Fruit fly (Drosophila melanogaster) whole organism, prepupa: ENCODE results near the gene Chc.
A peak's percentile ranks its signal among the peaks of the same experiment; 100 is the strongest.

Experiments
- Blimp-1 ChIP-seq: fragments of 200-800 bp; sonication (Bioruptor generic); optimal IDR thresholded peaks from 3 replicates; lab custom pipeline; 2017; ENCODE audit warnings: missing biosample characterization, missing genetic modification characterization, mild to moderate bottlenecking, moderate library complexity, missing genetic modification reagents
- CG10631 ChIP-seq: fragments of 200-800 bp; sonication (Bioruptor generic); optimal IDR thresholded peaks from 2 replicates; lab custom pipeline; 2016; ENCODE audit warnings: missing biosample characterization, missing genetic modification characterization
- CG10669 ChIP-seq: fragments of 200-800 bp; sonication (Bioruptor generic); optimal IDR thresholded peaks from 3 replicates; lab custom pipeline; 2018; ENCODE audit warnings: missing biosample characterization, mild to moderate bottlenecking, missing genetic modification characterization, moderate library complexity
- CG11762 ChIP-seq: fragments of 200-800 bp; sonication (Bioruptor generic); optimal IDR thresholded peaks from 3 replicates; lab custom pipeline; 2016; ENCODE audit warnings: missing biosample characterization, missing genetic modification characterization; ENCODE audit not compliant: insufficient read depth
- CG15336 ChIP-seq: fragments of 200-800 bp; sonication (Bioruptor generic); IDR thresholded peaks from 2 replicates; pipeline ENCODE4 v1.3.6; 2022; ENCODE audit warnings: missing biosample characterization, missing genetic modification characterization
- CG1621 ChIP-seq: fragments of 200-800 bp; sonication (Bioruptor generic); optimal IDR thresholded peaks from 3 replicates; lab custom pipeline; 2018; ENCODE audit warnings: missing biosample characterization, mild to moderate bottlenecking, missing genetic modification characterization
- CG16779 ChIP-seq: fragments of 200-800 bp; sonication (Bioruptor generic); optimal IDR thresholded peaks from 3 replicates; lab custom pipeline; 2017; ENCODE audit warnings: missing biosample characterization, mild to moderate bottlenecking, missing genetic modification characterization
- CG34406 ChIP-seq: fragments of 200-800 bp; sonication (Bioruptor generic); optimal IDR thresholded peaks from 3 replicates; lab custom pipeline; 2016; ENCODE audit warnings: missing biosample characterization, missing genetic modification characterization
- CG3919 ChIP-seq: fragments of 200-800 bp; sonication (Bioruptor generic); optimal IDR thresholded peaks from 3 replicates; lab custom pipeline; 2016; ENCODE audit warnings: missing biosample characterization, missing genetic modification characterization
- CG4318 ChIP-seq: fragments of 200-800 bp; sonication (Bioruptor generic); optimal IDR thresholded peaks from 3 replicates; lab custom pipeline; 2017; ENCODE audit warnings: missing biosample characterization, mild to moderate bottlenecking, missing genetic modification characterization
- CG6163 ChIP-seq: fragments of 200-800 bp; sonication (Bioruptor generic); IDR thresholded peaks from 3 replicates; pipeline ENCODE4 v1.3.6; 2022; ENCODE audit warnings: missing biosample characterization, missing genetic modification characterization
- CG6276 ChIP-seq: fragments of 200-800 bp; sonication (Bioruptor generic); optimal IDR thresholded peaks from 2 replicates; lab custom pipeline; 2017; ENCODE audit warnings: missing biosample characterization, mild to moderate bottlenecking, missing genetic modification characterization
- CG6792 ChIP-seq: fragments of 200-800 bp; sonication (Bioruptor generic); optimal IDR thresholded peaks from 3 replicates; lab custom pipeline; 2016; ENCODE audit warnings: missing biosample characterization, missing genetic modification characterization
- CG6808 ChIP-seq: fragments of 200-800 bp; sonication (Bioruptor generic); optimal IDR thresholded peaks from 3 replicates; lab custom pipeline; 2017; ENCODE audit warnings: missing biosample characterization, missing genetic modification characterization, mild to moderate bottlenecking, moderate library complexity, missing genetic modification reagents
- CG6854 ChIP-seq: fragments of 200-800 bp; sonication (Bioruptor generic); optimal IDR thresholded peaks from 2 replicates; lab custom pipeline; 2017; ENCODE audit warnings: missing biosample characterization, mild to moderate bottlenecking, missing genetic modification characterization
- CG8319 ChIP-seq: fragments of 200-800 bp; sonication (Bioruptor generic); optimal IDR thresholded peaks from 3 replicates; lab custom pipeline; 2016; ENCODE audit warnings: missing biosample characterization, missing genetic modification characterization
- CG8632 ChIP-seq: fragments of 200-800 bp; sonication (Bioruptor generic); optimal IDR thresholded peaks from 3 replicates; lab custom pipeline; 2016; ENCODE audit warnings: missing biosample characterization, missing genetic modification characterization
- CG9139 ChIP-seq: fragments of 200-800 bp; sonication (Bioruptor generic); optimal IDR thresholded peaks from 3 replicates; lab custom pipeline; 2017; ENCODE audit warnings: missing biosample characterization, mild to moderate bottlenecking, missing genetic modification characterization
- Eip75B ChIP-seq: fragments of 200-800 bp; sonication (Bioruptor generic); optimal IDR thresholded peaks from 3 replicates; lab custom pipeline; 2016; ENCODE audit warnings: missing biosample characterization, missing genetic modification characterization
- Eip78C ChIP-seq: fragments of 200-800 bp; sonication (Bioruptor generic); peaks from one replicate; lab custom pipeline; 2016; ENCODE audit warnings: missing biosample characterization, missing genetic modification characterization
- Eip93F ChIP-seq: fragments of 200-800 bp; sonication (Bioruptor generic); optimal IDR thresholded peaks from 2 replicates; lab custom pipeline; 2016; ENCODE audit warnings: missing biosample characterization, mild to moderate bottlenecking, missing genetic modification characterization
- Ets21C ChIP-seq: fragments of 200-800 bp; sonication (Bioruptor generic); optimal IDR thresholded peaks from 3 replicates; lab custom pipeline; 2016; ENCODE audit warnings: missing biosample characterization, missing genetic modification characterization
- Hr39 ChIP-seq: fragments of 200-800 bp; sonication (Bioruptor generic); optimal IDR thresholded peaks from 2 replicates; lab custom pipeline; 2016; ENCODE audit warnings: missing biosample characterization, missing genetic modification characterization
- Hr4 ChIP-seq: fragments of 200-800 bp; sonication (Bioruptor generic); optimal IDR thresholded peaks from 3 replicates; lab custom pipeline; 2016; ENCODE audit warnings: missing biosample characterization, missing genetic modification characterization
- Met ChIP-seq: fragments of 200-800 bp; sonication (Bioruptor generic); optimal IDR thresholded peaks from 3 replicates; lab custom pipeline; 2016; ENCODE audit warnings: missing biosample characterization, missing genetic modification characterization
- OdsH ChIP-seq: fragments of 200-800 bp; sonication (Bioruptor generic); optimal IDR thresholded peaks from 3 replicates; lab custom pipeline; 2016; ENCODE audit warnings: missing biosample characterization, missing genetic modification characterization
- Smox ChIP-seq: fragments of 200-800 bp; sonication (Bioruptor generic); optimal IDR thresholded peaks from 3 replicates; lab custom pipeline; 2016; ENCODE audit warnings: missing biosample characterization, missing genetic modification characterization
- Sox102F ChIP-seq: fragments of 200-800 bp; sonication (Bioruptor generic); optimal IDR thresholded peaks from 2 replicates; lab custom pipeline; 2016; ENCODE audit warnings: missing biosample characterization, mild to moderate bottlenecking, missing genetic modification characterization
- Sox14 ChIP-seq: fragments of 200-800 bp; sonication (Bioruptor generic); optimal IDR thresholded peaks from 3 replicates; lab custom pipeline; 2016; ENCODE audit warnings: missing biosample characterization, missing genetic modification characterization
- esn ChIP-seq: fragments of 200-800 bp; sonication (Bioruptor generic); optimal IDR thresholded peaks from 2 replicates; lab custom pipeline; 2016; ENCODE audit warnings: missing biosample characterization, mild to moderate bottlenecking, missing genetic modification characterization, moderate library complexity
- fd59A ChIP-seq: fragments of 200-800 bp; sonication (Bioruptor generic); optimal IDR thresholded peaks from 2 replicates; lab custom pipeline; 2017; ENCODE audit warnings: missing biosample characterization, mild to moderate bottlenecking, missing genetic modification characterization, missing genetic modification reagents
- fkh ChIP-seq: fragments of 200-800 bp; sonication (Bioruptor generic); optimal IDR thresholded peaks from 3 replicates; lab custom pipeline; 2017; ENCODE audit warnings: missing biosample characterization, mild to moderate bottlenecking, missing genetic modification characterization, moderate library complexity
- lz ChIP-seq: fragments of 200-800 bp; sonication (Bioruptor generic); optimal IDR thresholded peaks from 3 replicates; lab custom pipeline; 2016; ENCODE audit warnings: missing biosample characterization, missing genetic modification characterization
- pdm3 ChIP-seq: fragments of 200-800 bp; sonication (Bioruptor generic); optimal IDR thresholded peaks from 3 replicates; lab custom pipeline; 2016; ENCODE audit warnings: missing biosample characterization, missing genetic modification characterization
- salr ChIP-seq, 2 experiments: fragments of 200-800 bp; sonication (Bioruptor generic); optimal IDR thresholded peaks; 3 replicates each; lab custom pipeline; 2016 to 2018; ENCODE audit warnings: missing biosample characterization in 2 of 2, missing genetic modification characterization in 2 of 2, mild to moderate bottlenecking in 1 of 2
- spab ChIP-seq: fragments of 200-800 bp; sonication (Bioruptor generic); optimal IDR thresholded peaks from 2 replicates; lab custom pipeline; 2017; ENCODE audit warnings: missing biosample characterization, mild to moderate bottlenecking, missing genetic modification characterization, missing genetic modification reagents
- svp ChIP-seq: fragments of 200-800 bp; sonication (Bioruptor generic); peaks from one replicate; lab custom pipeline; 2016; ENCODE audit warnings: missing biosample characterization, missing genetic modification characterization
- topi ChIP-seq: fragments of 200-800 bp; sonication (Bioruptor generic); optimal IDR thresholded peaks from 3 replicates; lab custom pipeline; 2016; ENCODE audit warnings: missing biosample characterization, missing genetic modification characterization
- vri ChIP-seq: fragments of 200-800 bp; sonication (Bioruptor generic); optimal IDR thresholded peaks from 3 replicates; lab custom pipeline; 2016; ENCODE audit warnings: missing biosample characterization, mild to moderate bottlenecking, missing genetic modification characterization

Chc gene

DNA sequence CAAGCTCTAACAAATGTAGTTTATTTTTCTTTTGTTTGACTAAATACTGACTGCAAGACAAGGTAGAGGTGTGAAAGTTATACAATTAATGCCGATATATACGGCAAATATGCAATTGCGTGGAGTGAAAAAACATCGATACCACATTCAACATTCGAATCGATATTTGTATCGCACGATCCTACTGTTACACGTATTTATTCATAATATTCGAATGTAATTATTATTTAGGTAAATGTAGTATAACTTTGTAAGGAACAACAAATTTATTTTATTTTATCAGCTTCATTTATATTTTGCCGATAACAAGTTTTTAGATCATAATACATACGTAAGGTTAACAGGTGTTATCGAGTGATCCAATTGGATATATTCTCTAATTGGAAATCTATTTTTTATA, at the start of gene Chc:
Chc (minus strand) TSS at position 98 of the 400 bp plus-strand sequence.
- TF ChIP-seq Eip78C (GFP tag; lab: Kevin White, UChicago) (peak; percentile 68), lz (GFP tag; lab: Kevin White, UChicago) (peak; percentile 16), topi (GFP tag; lab: Kevin White, UChicago) (no peak), CG16779 (no peak), vri (GFP tag; lab: Kevin White, UChicago) (no peak), Sox102F (GFP tag; lab: Kevin White, UChicago) (peak; percentile 6), Hr39 (peak; percentile 1), pdm3 (GFP tag; lab: Kevin White, UChicago) (no peak), Ets21C (GFP tag; lab: Kevin White, UChicago) (peak; percentile 10), OdsH (GFP tag; lab: Kevin White, UChicago) (no peak), spab (GFP tag; lab: Kevin White, UChicago) (no peak), Smox (GFP tag; lab: Kevin White, UChicago) (peak; percentile 29), CG10631 (peak; percentile 28), fkh (GFP tag; lab: Kevin White, UChicago) (peak; percentile 14), Met (GFP tag; lab: Kevin White, UChicago) (peak; percentile 13), CG6276 (GFP tag; lab: Kevin White, UChicago) (no peak), Hr4 (no peak), fd59A (GFP tag; lab: Kevin White, UChicago) (no peak), CG11762 (GFP tag; lab: Kevin White, UChicago) (no peak), Sox14 (GFP tag; lab: Kevin White, UChicago) (peak; percentile 60), CG1621 (tag; lab: Kevin White, UChicago) (peak; percentile 92), esn (peak; percentile 22)

DNA sequence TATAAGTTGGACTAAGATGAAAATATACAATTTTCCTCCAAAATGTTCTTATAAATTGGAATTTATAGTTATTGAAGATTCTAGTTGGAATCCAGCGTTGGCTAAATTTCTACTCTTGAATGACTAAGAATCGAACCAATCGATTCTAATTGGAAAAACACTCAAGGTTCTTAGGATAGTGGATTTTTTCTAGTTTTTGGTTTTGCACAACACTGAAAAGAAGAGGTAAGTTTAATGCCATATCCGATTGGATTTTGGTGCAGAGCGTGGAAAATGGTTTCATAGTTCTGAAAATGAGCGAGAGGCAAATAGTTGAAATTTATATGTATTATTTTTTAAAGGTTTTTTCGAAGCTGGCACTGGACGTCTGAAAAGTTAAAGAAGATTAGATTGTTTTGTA, 40.3 kb upstream of the Chc start:
- TF ChIP-seq CG10669 (GFP tag; lab: Kevin White, UChicago) (no peak), CG6808 (GFP tag; lab: Kevin White, UChicago) (no peak)

DNA sequence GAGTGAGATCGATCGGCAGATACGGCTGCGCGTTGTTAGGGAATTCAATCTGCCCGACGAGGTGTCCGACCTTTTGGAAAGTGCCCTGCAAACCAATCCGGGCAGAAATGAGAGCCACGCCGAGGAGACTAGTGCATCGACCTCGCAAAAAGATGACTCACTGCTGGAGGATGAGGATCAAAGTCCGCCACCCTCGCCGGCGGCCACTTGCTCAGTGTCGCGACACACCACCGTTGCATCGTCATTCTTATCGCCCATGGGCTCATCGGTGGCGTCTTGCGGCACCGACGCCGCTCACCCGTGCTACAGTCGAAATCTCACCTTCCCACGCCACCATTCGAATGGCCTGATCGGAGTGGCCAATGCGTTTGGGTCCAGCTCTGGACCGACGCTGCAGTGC, 39.1 kb upstream of the Chc start:
- TF ChIP-seq Hr4 (no peak), CG6276 (GFP tag; lab: Kevin White, UChicago) (no peak), svp (GFP tag; lab: Kevin White, UChicago) (peak; percentile 94), Eip75B (GFP tag; lab: Kevin White, UChicago) (no peak)

DNA sequence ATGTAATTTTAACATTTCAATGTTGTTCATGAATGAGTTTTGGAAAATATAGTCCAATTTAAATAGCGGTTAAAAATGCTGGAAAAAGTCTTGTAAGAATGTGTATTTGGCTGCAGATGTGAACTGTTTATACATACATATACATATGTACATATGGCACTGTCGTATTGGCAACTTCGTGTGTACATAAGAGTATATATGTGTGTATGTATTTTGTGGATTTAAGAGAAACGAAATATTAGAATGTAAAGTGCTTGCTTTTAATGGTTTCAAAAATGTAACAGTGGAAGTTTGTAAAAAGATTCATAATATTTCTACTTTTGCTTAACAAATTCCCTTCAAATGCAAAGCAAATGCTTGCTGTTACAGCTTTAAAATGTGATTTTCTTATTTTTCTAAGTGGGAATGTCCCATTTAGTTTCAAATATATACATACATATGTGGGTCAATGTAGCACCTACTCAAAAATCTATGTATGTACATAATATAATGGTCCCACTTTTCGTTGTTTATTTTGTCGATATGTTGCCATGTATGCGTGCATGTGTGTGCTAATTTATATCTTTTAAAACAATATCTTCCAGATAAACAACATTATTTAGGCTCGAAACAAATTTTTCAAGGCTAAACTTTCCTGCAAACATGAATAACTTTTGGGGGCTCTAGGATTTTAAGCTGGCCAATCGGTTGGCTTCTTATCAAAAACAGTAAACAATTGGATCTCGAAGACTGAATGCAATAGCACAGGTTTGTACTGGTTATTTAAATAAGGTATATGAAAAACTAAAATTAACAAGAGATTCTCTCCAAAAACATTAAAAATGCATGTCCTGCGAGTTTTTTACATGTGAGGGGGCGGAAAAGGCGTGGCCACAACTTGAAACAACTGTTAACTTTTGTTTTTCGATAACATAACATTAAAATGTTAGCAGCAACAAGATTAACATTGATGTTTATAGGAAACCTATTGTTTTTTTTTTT, 35.8 kb upstream of the Chc start:
- TF ChIP-seq esn (peak; percentile 9), CG8632 (GFP tag; lab: Kevin White, UChicago) (no peak), Eip78C (GFP tag; lab: Kevin White, UChicago) (peak; percentile 80), CG9139 (no peak), fkh (GFP tag; lab: Kevin White, UChicago) (peak; percentile 84), CG15336 (GFP tag; lab: Robert Waterston, UW) (0 out of 2 replicates have a peak, but pooled peaks have one; percentile 10), CG3919 (GFP tag; lab: Kevin White, UChicago) (no peak), CG6854 (peak; percentile 34)

DNA sequence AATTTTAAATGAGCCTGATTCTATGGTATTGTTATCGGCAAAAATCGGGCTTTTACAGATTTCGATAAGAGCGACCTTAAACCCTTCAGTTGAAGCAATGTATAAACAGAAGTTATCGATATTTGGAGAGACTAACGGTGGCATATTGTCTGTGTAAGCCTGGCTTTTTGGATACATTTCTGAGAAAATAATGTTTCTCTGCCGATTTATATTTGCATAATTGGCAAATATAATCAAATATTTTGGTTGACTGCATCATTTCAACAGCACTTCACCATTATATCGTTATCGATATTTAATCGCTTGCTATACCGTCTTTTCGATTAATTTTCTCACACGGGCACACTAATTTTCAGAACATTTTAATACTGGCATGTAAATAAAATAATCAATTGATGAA, 34.6 kb upstream of the Chc start, which contains the start of gene CG16952:
CG16952 (plus strand) TSS at position 341 of the 400 bp plus-strand sequence.
- TF ChIP-seq Blimp-1 (GFP tag; lab: Kevin White, UChicago) (no peak), CG6792 (GFP tag; lab: Kevin White, UChicago) (no peak), topi (GFP tag; lab: Kevin White, UChicago) (peak; percentile 0), pdm3 (GFP tag; lab: Kevin White, UChicago) (no peak), CG4318 (GFP tag; lab: Kevin White, UChicago) (no peak), CG34406 (GFP tag; lab: Kevin White, UChicago) (no peak), CG8319 (GFP tag; lab: Kevin White, UChicago) (no peak), vri (GFP tag; lab: Kevin White, UChicago) (peak; percentile 29), CG6808 (GFP tag; lab: Kevin White, UChicago) (no peak), CG11762 (GFP tag; lab: Kevin White, UChicago) (no peak), spab (GFP tag; lab: Kevin White, UChicago) (no peak), CG15336 (GFP tag; lab: Robert Waterston, UW) (no peak), salr (GFP tag; optimal IDR thresholded peaks at IDR 0.05; lab: Kevin White, UChicago) (no peak), CG3919 (GFP tag; lab: Kevin White, UChicago) (no peak), lz (GFP tag; lab: Kevin White, UChicago) (no peak), fkh (GFP tag; lab: Kevin White, UChicago) (peak; percentile 49), Ets21C (GFP tag; lab: Kevin White, UChicago) (no peak), Eip93F (GFP tag; lab: Kevin White, UChicago) (no peak), CG6276 (GFP tag; lab: Kevin White, UChicago) (no peak), Smox (GFP tag; lab: Kevin White, UChicago) (no peak), svp (GFP tag; lab: Kevin White, UChicago) (peak; percentile 81), CG6163 (GFP tag; lab: Robert Waterston, UW) (no peak)
